Worm (Caenorhabditis elegans) whole organism, mixed stage, embryonic: ENCODE measurements around the gene glt-5.

Source experiments
- M03D4.4 ChIP-seq: sonication (generic microtip); optimal IDR thresholded peaks from 2 replicates; lab custom pipeline; 2017; ENCODE audit warnings: mild to moderate bottlenecking, missing genetic modification characterization, missing compliant biosample characterization
- bed-3 ChIP-seq: fragments of 200-800 bp; sonication (Bioruptor generic); optimal IDR thresholded peaks from 3 replicates; lab custom pipeline; 2018; ENCODE audit warnings: mild to moderate bottlenecking, missing genetic modification characterization, moderate library complexity, missing compliant biosample characterization
- blmp-1 ChIP-seq: fragments of 150-350 bp; optimal IDR thresholded peaks from 2 replicates; lab custom pipeline; 2014; ENCODE audit warnings: missing biosample characterization, missing genetic modification characterization
- ceh-39 ChIP-seq: fragments of 150-350 bp; optimal IDR thresholded peaks from 2 replicates; lab custom pipeline; 2014; ENCODE audit warnings: missing biosample characterization, missing genetic modification characterization
- ceh-83 ChIP-seq: fragments of 200-800 bp; sonication (Bioruptor generic); optimal IDR thresholded peaks from 2 replicates; lab custom pipeline; 2018; ENCODE audit warnings: mild to moderate bottlenecking, missing genetic modification characterization, missing compliant biosample characterization
- ces-1 ChIP-seq: fragments of 150-350 bp; optimal IDR thresholded peaks from 2 replicates; lab custom pipeline; 2014; ENCODE audit warnings: missing biosample characterization, missing genetic modification reagents, missing genetic modification characterization
- cnd-1 ChIP-seq: fragments of 200-800 bp; sonication (Bioruptor generic); optimal IDR thresholded peaks from 2 replicates; lab custom pipeline; 2018; ENCODE audit warnings: mild to moderate bottlenecking, missing genetic modification characterization, missing compliant biosample characterization
- drap-1 ChIP-seq: fragments of 200-800 bp; sonication (Bioruptor generic); optimal IDR thresholded peaks from 3 replicates; lab custom pipeline; 2018; ENCODE audit warnings: mild to moderate bottlenecking, missing genetic modification characterization, missing compliant biosample characterization
- elt-1 ChIP-seq: sonication (generic microtip); optimal IDR thresholded peaks from 2 replicates; lab custom pipeline; 2017; ENCODE audit warnings: missing genetic modification characterization, mild to moderate bottlenecking, missing compliant biosample characterization, antibody characterized with exemption, moderate library complexity, borderline replicate concordance; ENCODE audit not compliant: insufficient read depth
- ham-2 ChIP-seq: fragments of 200-800 bp; sonication (Bioruptor generic); optimal IDR thresholded peaks from 2 replicates; lab custom pipeline; 2018; ENCODE audit warnings: mild to moderate bottlenecking, missing genetic modification characterization, missing compliant biosample characterization
- hlh-1 ChIP-seq: fragments of 150-350 bp; optimal IDR thresholded peaks from 2 replicates; lab custom pipeline; 2014; ENCODE audit warnings: missing biosample characterization, missing genetic modification reagents, missing genetic modification characterization
- lin-32 ChIP-seq: fragments of 200-800 bp; sonication (Bioruptor generic); optimal IDR thresholded peaks from 2 replicates; lab custom pipeline; 2018; ENCODE audit warnings: mild to moderate bottlenecking, missing genetic modification characterization, missing compliant biosample characterization
- lsy-2 ChIP-seq: fragments of 150-350 bp; optimal IDR thresholded peaks from 2 replicates; lab custom pipeline; 2014; ENCODE audit warnings: missing biosample characterization, missing genetic modification characterization
- mab-5 ChIP-seq: fragments of 150-350 bp; optimal IDR thresholded peaks from 2 replicates; lab custom pipeline; 2014; ENCODE audit warnings: missing biosample characterization, missing genetic modification characterization
- mep-1 ChIP-seq: fragments of 150-350 bp; optimal IDR thresholded peaks from 2 replicates; lab custom pipeline; 2017; ENCODE audit warnings: missing biosample characterization, missing genetic modification reagents, missing genetic modification characterization, inconsistent platforms
- mls-2 ChIP-seq: sonication (generic microtip); optimal IDR thresholded peaks from 2 replicates; lab custom pipeline; 2016; ENCODE audit warnings: mild to moderate bottlenecking, missing genetic modification characterization, moderate library complexity, missing compliant biosample characterization
- nhr-12 ChIP-seq: fragments of 150-350 bp; optimal IDR thresholded peaks from 2 replicates; lab custom pipeline; 2014; ENCODE audit warnings: missing biosample characterization, missing genetic modification characterization
- nhr-2 ChIP-seq: fragments of 150-350 bp; optimal IDR thresholded peaks from 2 replicates; lab custom pipeline; 2014; ENCODE audit warnings: missing biosample characterization, missing genetic modification characterization
- nhr-28 ChIP-seq: fragments of 150-350 bp; optimal IDR thresholded peaks from 2 replicates; lab custom pipeline; 2014; ENCODE audit warnings: missing biosample characterization, missing genetic modification characterization
- nhr-76 ChIP-seq: sonication (generic microtip); optimal IDR thresholded peaks from 2 replicates; lab custom pipeline; 2017; ENCODE audit warnings: missing biosample characterization, missing genetic modification characterization
- pha-4 ChIP-seq: fragments of 150-350 bp; optimal IDR thresholded peaks from 2 replicates; lab custom pipeline; 2018; ENCODE audit warnings: missing biosample characterization, missing genetic modification reagents, missing genetic modification characterization
- sem-2 ChIP-seq: fragments of 200-800 bp; sonication (Bioruptor generic); optimal IDR thresholded peaks from 2 replicates; lab custom pipeline; 2018; ENCODE audit warnings: mild to moderate bottlenecking, missing genetic modification characterization, missing compliant biosample characterization
- snpc-4 ChIP-seq: fragments of 150-350 bp; optimal IDR thresholded peaks from 2 replicates; lab custom pipeline; 2014; ENCODE audit warnings: missing biosample characterization, missing genetic modification characterization
- sptf-1 ChIP-seq: sonication (generic microtip); optimal IDR thresholded peaks from 2 replicates; lab custom pipeline; 2017; ENCODE audit warnings: mild to moderate bottlenecking, missing genetic modification characterization, moderate library complexity, missing compliant biosample characterization
- unc-120 ChIP-seq: sonication (generic microtip); optimal IDR thresholded peaks from 2 replicates; lab custom pipeline; 2017; ENCODE audit warnings: missing genetic modification characterization, missing compliant biosample characterization; ENCODE audit not compliant: poor library complexity, severe bottlenecking
- unc-39 ChIP-seq: fragments of 150-350 bp; optimal IDR thresholded peaks from 2 replicates; lab custom pipeline; 2014; ENCODE audit warnings: missing biosample characterization, missing genetic modification characterization
- zip-8 ChIP-seq: fragments of 150-350 bp; optimal IDR thresholded peaks from 2 replicates; lab custom pipeline; 2014; ENCODE audit warnings: missing biosample characterization, missing genetic modification characterization
- ztf-11 ChIP-seq: fragments of 150-350 bp; optimal IDR thresholded peaks from 2 replicates; lab custom pipeline; 2014; ENCODE audit warnings: missing biosample characterization, missing genetic modification characterization

glt-5 gene

DNA sequence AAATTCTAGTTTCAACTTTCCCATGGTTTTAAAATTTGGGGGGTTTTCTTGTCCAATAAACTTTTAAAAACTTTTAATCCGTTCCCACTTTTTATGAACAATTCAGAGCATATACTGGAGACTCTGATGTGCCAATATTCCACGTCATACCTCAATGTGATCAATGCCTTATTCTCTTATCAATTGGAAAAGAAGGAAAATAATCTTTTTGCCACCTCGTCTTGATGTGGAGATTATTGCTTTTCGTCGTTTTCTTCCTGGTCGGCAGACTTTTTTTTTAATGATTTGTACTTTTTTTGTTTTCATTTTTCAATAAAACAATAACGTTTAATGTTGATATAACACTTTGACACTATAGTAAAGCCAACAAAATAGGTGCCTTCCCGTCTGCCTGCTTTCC lies 31.2 kb downstream of the glt-5 start:
- TF ChIP-seq blmp-1 (tag; lab: Kevin White, UChicago) (no peak), nhr-12 (tag; lab: Kevin White, UChicago) (no peak), lin-32 (GFP tag; lab: Kevin White, UChicago) (no peak), cnd-1 (no peak), nhr-76 (tag; lab: Kevin White, UChicago) (no peak), lsy-2 (tag; lab: Kevin White, UChicago) (no peak)

DNA sequence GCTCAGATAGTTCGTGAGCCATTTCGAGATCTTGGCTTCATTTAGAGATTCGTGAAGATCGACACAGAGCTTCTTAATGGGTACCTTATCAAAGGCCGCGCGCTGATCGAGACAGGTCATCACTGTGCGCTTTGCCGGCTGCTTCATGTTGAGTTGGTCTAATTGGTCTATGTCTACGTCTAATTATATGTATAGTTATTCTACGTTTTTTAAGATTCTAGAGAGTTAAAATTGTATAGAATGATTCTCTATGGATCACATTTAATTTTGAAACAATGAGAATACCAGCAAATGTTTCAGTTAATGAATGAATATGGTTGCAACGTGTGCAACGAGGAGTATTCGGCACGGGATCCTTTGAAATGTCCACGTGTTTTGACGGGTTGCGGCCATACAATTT lies 34.0 kb downstream of the glt-5 start, which contains the start of gene arc-1:
Gene arc-1, plus strand, starts transcription at position 301 of the 400 bp plus-strand sequence.
- no peak for TF ChIP-seq ceh-39 (tag; lab: Kevin White, UChicago)
- no peak for TF ChIP-seq mep-1
- TF ChIP-seq ceh-83 (GFP tag; lab: Kevin White, UChicago): no peak
- no peak for TF ChIP-seq unc-39
- TF ChIP-seq nhr-76 (tag; lab: Kevin White, UChicago): no peak
- TF ChIP-seq ztf-11: no peak
- TF ChIP-seq ham-2 (GFP tag; lab: Kevin White, UChicago): no peak
- no peak for TF ChIP-seq nhr-2
- TF ChIP-seq elt-1 (tag; lab: Kevin White, UChicago): no peak
- TF ChIP-seq cnd-1: no peak
- TF ChIP-seq blmp-1 (tag; lab: Kevin White, UChicago): no peak
- TF ChIP-seq, all 35 proteins: peak for 0

DNA sequence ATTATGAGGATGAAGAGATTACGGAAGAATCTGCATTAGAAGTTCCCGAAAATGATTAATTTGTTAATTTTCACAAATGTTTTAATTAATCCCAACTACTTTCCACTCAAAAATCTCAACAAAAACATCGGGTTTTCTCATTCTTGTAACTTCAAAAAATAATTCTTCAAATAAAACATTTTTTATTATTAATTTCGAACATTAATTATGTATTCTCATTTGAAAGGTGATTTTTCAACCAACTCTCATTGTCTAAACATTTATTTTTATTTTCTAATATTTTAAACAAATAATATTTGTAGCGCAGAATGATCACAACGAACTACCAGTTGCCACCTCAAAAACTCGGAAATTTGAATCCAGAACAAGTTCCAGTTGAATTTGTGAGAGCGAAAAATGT lies 37.4 kb downstream of the glt-5 start, which contains the start of gene ZK1320.7:
Gene ZK1320.7, plus strand, starts transcription at position 301 of the 400 bp plus-strand sequence.
- TF ChIP-seq sptf-1 (tag; lab: Kevin White, UChicago) (no peak), sem-2 (GFP tag; lab: Kevin White, UChicago) (no peak), ceh-83 (GFP tag; lab: Kevin White, UChicago) (no peak), lsy-2 (tag; lab: Kevin White, UChicago) (no peak), cnd-1 (no peak), ceh-39 (tag; lab: Kevin White, UChicago) (no peak), bed-3 (GFP tag; lab: Kevin White, UChicago) (no peak), unc-39 (no peak)

DNA sequence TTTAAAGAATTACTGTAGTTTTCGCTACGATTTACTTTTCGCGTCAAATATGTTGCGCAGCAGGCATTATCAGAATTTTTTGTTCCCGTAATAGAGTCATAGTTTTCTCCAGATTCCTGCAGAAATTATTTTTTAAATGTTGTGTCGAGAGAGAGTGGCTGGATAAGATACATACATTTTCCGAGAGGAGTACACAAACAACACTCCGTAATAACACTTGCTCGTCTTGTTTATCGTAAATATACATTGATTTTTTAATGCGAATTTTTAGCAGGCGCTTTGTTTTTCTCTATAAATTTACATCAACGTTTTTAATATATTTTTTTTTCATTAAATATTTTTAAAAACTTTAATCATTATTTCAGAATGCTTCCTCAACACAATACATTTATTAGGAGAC lies 39.7 kb downstream of the glt-5 start, which contains the start of gene taf-8:
Gene taf-8, plus strand, starts transcription at position 360 of the 400 bp plus-strand sequence.
- TF ChIP-seq lsy-2 (tag; lab: Kevin White, UChicago): peak; percentile 53
- no peak for TF ChIP-seq mls-2 (tag; lab: Kevin White, UChicago)
- TF ChIP-seq pha-4 (tag; lab: Kevin White, UChicago): peak; percentile 31
- peak; percentile 69 for TF ChIP-seq ces-1 (GFP tag; lab: Kevin White, UChicago)

DNA sequence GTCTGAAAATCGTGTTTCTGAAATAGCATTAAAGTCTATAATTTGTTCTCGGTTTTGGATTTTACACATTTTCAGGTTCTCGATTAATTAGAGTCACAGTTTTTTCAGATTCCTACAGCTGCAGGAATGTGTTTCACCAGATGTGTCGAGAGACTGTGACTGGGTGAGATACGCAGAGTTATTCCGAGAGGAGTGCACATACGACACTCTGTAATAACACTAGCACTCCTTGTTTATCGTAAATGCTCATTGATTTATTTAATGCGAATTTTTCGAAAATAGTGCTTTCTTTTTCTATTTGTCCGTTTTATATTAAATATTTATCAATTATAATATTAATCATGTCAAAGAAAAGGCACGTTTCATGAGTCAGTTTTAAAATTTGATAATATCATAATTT lies 41.3 kb downstream of the glt-5 start, which contains the start of gene ZK1320.11:
Gene ZK1320.11, plus strand, starts transcription at position 243 of the 400 bp plus-strand sequence.
- no peak for TF ChIP-seq mab-5
- peak; percentile 55 for TF ChIP-seq ces-1 (GFP tag; lab: Kevin White, UChicago)
- TF ChIP-seq, all 35 proteins: peak for 1

DNA sequence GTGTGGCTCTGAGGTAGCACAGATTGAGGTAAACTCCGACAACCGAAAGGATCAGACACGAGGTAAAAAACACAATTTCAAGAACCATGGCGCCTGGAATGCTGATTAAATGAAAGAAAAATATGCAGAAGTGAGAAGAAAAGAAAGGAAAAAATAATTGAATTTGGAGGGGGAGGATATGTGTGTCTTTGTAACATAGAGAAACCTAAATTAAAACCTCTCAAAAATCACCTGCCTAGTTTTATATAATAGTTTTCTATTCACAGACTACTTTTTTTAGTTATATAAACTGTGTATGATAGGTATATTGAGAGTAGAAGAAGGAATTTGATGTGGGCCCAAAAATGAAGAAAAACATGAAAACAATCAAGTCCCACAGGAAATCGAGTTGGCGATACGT lies 43.1 kb downstream of the glt-5 start, which contains the start of gene ZK1320.5:
Gene ZK1320.5, minus strand, starts transcription at position 101 of the 400 bp plus-strand sequence.
- TF ChIP-seq M03D4.4 (no peak), snpc-4 (tag; lab: Kevin White, UChicago) (no peak), lsy-2 (tag; lab: Kevin White, UChicago) (no peak), ceh-39 (tag; lab: Kevin White, UChicago) (no peak), nhr-12 (tag; lab: Kevin White, UChicago) (no peak), blmp-1 (tag; lab: Kevin White, UChicago) (no peak), nhr-76 (tag; lab: Kevin White, UChicago) (no peak), mls-2 (tag; lab: Kevin White, UChicago) (no peak), unc-120 (tag; lab: Kevin White, UChicago) (no peak), elt-1 (tag; lab: Kevin White, UChicago) (no peak), bed-3 (GFP tag; lab: Kevin White, UChicago) (no peak), mep-1 (no peak), drap-1 (no peak), lin-32 (GFP tag; lab: Kevin White, UChicago) (no peak), nhr-28 (tag; lab: Kevin White, UChicago) (no peak)

DNA sequence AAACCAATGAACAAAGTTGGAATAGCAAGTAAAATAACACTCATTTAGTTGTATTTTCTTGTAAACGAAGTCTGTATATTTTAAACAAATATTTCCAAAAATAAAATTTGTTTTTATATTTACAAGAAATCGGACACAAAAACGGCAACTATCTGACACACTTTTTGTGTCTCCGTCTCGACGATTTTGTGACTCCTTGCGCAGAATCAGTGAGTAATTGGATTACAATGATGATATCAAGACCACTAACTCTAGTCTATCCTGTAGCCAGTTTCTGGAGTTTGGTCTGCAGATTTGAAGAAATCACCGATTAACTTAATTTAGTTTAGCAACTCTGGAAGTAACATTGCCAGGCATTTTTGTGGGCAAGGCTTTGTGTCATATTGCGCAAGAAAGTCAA lies 45.9 kb downstream of the glt-5 start, which contains the start of gene cyp-13A10:
Gene cyp-13A10, minus strand, starts transcription at position 88 of the 400 bp plus-strand sequence.
- peak; percentile 32 for TF ChIP-seq zip-8 (tag; lab: Kevin White, UChicago)
- TF ChIP-seq hlh-1 (tag; lab: Kevin White, UChicago): no peak
- TF ChIP-seq ceh-83 (GFP tag; lab: Kevin White, UChicago): no peak
- no peak for TF ChIP-seq blmp-1 (tag; lab: Kevin White, UChicago)
- TF ChIP-seq, all 35 proteins: peak for 1
